Worm (Caenorhabditis elegans) whole organism, late embryonic: Measurements from ENCODE around the gene jtr-1.

Experiments used
- F13H6.1 ChIP-seq: sonication (generic microtip); optimal IDR thresholded peaks from 2 replicates; lab custom pipeline; 2016; ENCODE audit warnings: missing genetic modification characterization, missing compliant biosample characterization
- ceh-24 ChIP-seq: sonication (generic microtip); optimal IDR thresholded peaks from 2 replicates; lab custom pipeline; 2016; ENCODE audit warnings: mild to moderate bottlenecking, missing genetic modification characterization, missing compliant biosample characterization
- ceh-30 ChIP-seq: fragments of 150-350 bp; optimal IDR thresholded peaks from 2 replicates; lab custom pipeline; 2014; ENCODE audit warnings: missing biosample characterization, missing genetic modification characterization
- dmd-4 ChIP-seq: sonication (generic microtip); optimal IDR thresholded peaks from 2 replicates; lab custom pipeline; 2016; ENCODE audit warnings: borderline replicate concordance, missing genetic modification characterization, missing compliant biosample characterization
- hlh-8 ChIP-seq: sonication (generic microtip); optimal IDR thresholded peaks from 2 replicates; lab custom pipeline; 2016; ENCODE audit warnings: missing genotype, missing genetic modification characterization, missing compliant biosample characterization
- nfya-1 ChIP-seq: sonication (generic microtip); optimal IDR thresholded peaks from 2 replicates; lab custom pipeline; 2017; ENCODE audit warnings: missing genetic modification characterization, mild to moderate bottlenecking, missing compliant biosample characterization, antibody characterized with exemption, moderate library complexity
- pat-9 ChIP-seq: fragments of 200-800 bp; sonication (Bioruptor generic); optimal IDR thresholded peaks from 2 replicates; lab custom pipeline; 2018; ENCODE audit warnings: mild to moderate bottlenecking, missing genetic modification characterization, moderate library complexity, missing compliant biosample characterization
- unc-86 ChIP-seq: sonication (generic microtip); optimal IDR thresholded peaks from 2 replicates; lab custom pipeline; 2016; ENCODE audit warnings: missing genetic modification characterization, missing compliant biosample characterization

ce11 chrIV:1394077-1394476 lies 26.7 kb upstream of the jtr-1 start:
- TF ChIP-seq F13H6.1 (tag; lab: Kevin White, UChicago) (no peak), nfya-1 (no peak), unc-86 (tag; lab: Kevin White, UChicago) (no peak), pat-9 (tag; lab: Kevin White, UChicago) (no peak), ceh-24 (tag; lab: Kevin White, UChicago) (no peak), hlh-8 (tag; lab: Kevin White, UChicago) (no peak), ceh-30 (tag; lab: Kevin White, UChicago) (no peak), dmd-4 (tag; lab: Kevin White, UChicago) (no peak)
